Fruit fly (Drosophila melanogaster): ENCODE results near the gene Golgin104.

DNA sequence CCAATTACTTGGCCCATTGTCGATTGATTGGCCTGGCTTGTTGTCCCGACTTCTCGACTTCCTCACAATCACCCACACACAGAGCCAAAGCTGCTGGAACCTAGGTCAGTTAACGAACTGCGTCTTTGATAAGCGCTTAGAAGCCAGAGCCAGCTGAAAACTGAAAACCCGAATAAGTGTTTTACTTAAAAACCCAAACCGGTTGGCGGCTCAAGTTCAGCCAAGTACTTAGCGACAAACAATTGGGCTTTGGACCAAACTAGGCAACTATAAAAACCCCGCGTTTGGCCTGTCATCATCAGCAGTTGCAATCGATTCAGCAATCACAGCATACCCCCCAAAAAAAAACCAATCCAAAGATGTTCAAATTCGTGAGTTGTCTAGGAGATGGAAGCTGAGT, 28.4 kb downstream of the Golgin104 start, which contains the start of gene CG13059:
- TF ChIP-seq CTCF (optimal IDR thresholded peaks at IDR 0.05) (no peak), CG8478 (optimal IDR thresholded peaks at IDR 0.05) (no peak)
